Worm (Caenorhabditis elegans): ENCODE results near the gene Y38F2AR.3.
A peak's percentile ranks its signal among the peaks of the same experiment; 100 is the strongest.

The Y38F2AR.3 gene

DNA sequence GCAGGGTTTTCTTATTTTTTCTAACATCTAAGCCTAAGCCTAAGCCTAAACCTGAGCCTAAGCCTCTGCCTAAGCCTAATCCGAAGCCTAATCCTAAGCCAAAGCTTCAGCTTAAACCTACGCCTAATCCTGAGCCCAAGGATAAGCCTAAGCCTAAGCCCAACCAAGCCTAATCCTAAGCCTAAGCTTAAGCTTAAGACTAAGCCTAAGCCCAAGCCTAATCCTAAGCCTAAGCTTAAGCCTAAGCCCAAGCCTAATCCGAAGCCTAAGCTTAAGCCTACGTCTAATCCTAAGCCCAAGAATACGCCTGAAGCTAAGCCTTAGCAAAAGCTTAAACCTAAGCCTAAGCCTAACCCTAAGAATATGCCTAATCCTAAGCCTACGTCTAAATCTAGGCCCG is 19.6 kb downstream of the Y38F2AR.3 start:
- no peak for TF ChIP-seq gmeb-1 (tag; optimal IDR thresholded peaks at IDR 0.05)
- TF ChIP-seq lin-11 (tag; optimal IDR thresholded peaks at IDR 0.05): no peak
- no peak for TF ChIP-seq mab-5 (tag; optimal IDR thresholded peaks at IDR 0.05)
- no peak for TF ChIP-seq unc-39 (tag; optimal IDR thresholded peaks at IDR 0.05)
- TF ChIP-seq mdl-1 (tag; optimal IDR thresholded peaks at IDR 0.05): no peak
- TF ChIP-seq nhr-21 (tag; optimal IDR thresholded peaks at IDR 0.05): no peak
- TF ChIP-seq F13H6.1 (tag; optimal IDR thresholded peaks at IDR 0.05): no peak
- no peak for TF ChIP-seq elt-1 (tag; optimal IDR thresholded peaks at IDR 0.05)
- no peak for TF ChIP-seq blmp-1 (tag; optimal IDR thresholded peaks at IDR 0.05; ENCODE audit: insufficient read depth)
- TF ChIP-seq ZK546.5 (tag; optimal IDR thresholded peaks at IDR 0.05): no peak
- no peak for TF ChIP-seq nhr-6 (tag; optimal IDR thresholded peaks at IDR 0.05)
- no peak for TF ChIP-seq ama-1 (optimal IDR thresholded peaks at IDR 0.05)
- no peak for TF ChIP-seq nhr-11 (tag; optimal IDR thresholded peaks at IDR 0.05)
- TF ChIP-seq lsy-2 (tag; optimal IDR thresholded peaks at IDR 0.05): no peak
- no peak for TF ChIP-seq nhr-12 (tag; optimal IDR thresholded peaks at IDR 0.05)
- TF ChIP-seq unc-62 (GFP tag; optimal IDR thresholded peaks at IDR 0.05): no peak
- TF ChIP-seq snpc-4 (tag; optimal IDR thresholded peaks at IDR 0.05): no peak
- TF ChIP-seq nhr-237 (tag; optimal IDR thresholded peaks at IDR 0.05): no peak

DNA sequence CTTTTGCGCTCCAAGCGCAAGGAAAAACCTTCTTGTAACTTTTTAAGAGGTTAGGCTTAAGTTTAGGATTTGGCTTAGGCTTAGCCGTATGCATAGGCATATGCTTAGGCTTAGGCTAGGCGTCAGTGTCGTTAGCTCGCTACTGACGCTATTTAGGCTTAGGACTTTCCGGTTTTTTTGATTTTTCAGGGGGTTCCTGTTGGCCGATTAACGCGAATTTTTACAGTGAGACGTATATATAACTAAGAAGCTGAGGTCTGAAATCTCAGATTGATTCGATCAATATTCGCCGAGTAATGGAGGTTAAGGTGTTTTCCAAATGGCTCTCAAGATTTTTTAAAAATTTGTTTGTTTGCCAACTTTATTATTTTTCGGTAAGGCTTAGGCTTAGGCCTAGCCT is 23.9 kb downstream of the Y38F2AR.3 start:
- TF ChIP-seq alr-1 (tag; optimal IDR thresholded peaks at IDR 0.05) (no peak), sem-4 (tag; optimal IDR thresholded peaks at IDR 0.05) (no peak), C34F6.9 (tag; optimal IDR thresholded peaks at IDR 0.05) (no peak), unc-55 (GFP tag; optimal IDR thresholded peaks at IDR 0.05) (no peak), fos-1 (tag; optimal IDR thresholded peaks at IDR 0.05) (no peak), nhr-11 (tag; optimal IDR thresholded peaks at IDR 0.05) (no peak), ztf-4 (tag; optimal IDR thresholded peaks at IDR 0.05) (no peak), R02D3.7 (tag; optimal IDR thresholded peaks at IDR 0.05) (no peak), nhr-23 (tag; optimal IDR thresholded peaks at IDR 0.05) (no peak), nhr-6 (tag; optimal IDR thresholded peaks at IDR 0.05) (no peak), ama-1 (optimal IDR thresholded peaks at IDR 0.05) (no peak), lin-39 (tag; optimal IDR thresholded peaks at IDR 0.05) (no peak), elt-1 (tag; optimal IDR thresholded peaks at IDR 0.05) (no peak), nhr-237 (tag; optimal IDR thresholded peaks at IDR 0.05) (no peak), nhr-12 (tag; optimal IDR thresholded peaks at IDR 0.05) (no peak), snpc-4 (tag; optimal IDR thresholded peaks at IDR 0.05) (no peak)

DNA sequence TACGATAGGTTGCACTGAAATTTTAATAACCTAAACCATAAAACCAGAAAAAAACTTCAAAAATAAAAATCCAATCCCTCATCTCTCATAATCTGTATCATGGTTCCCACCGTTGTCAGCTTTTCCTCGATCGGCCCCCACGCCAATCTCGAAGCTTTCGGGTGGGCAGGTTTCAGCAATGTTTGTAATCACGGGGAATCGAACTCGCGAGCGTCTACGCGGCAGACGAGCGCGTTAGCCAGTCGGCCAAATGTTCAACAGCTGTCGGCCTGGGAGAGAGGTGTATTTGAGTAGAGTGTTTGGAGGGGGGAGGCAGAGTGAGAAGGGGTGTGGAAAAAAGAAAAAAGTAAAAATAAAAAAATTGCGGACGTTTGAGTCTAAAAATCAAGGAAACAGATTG is 24.6 kb downstream of the Y38F2AR.3 start:
- TF ChIP-seq sma-9 (GFP tag; optimal IDR thresholded peaks at IDR 0.05): peak; percentile 74
- no peak for TF ChIP-seq sma-9 (tag; optimal IDR thresholded peaks at IDR 0.05)
- peak; percentile 78 for TF ChIP-seq F13H6.1 (tag; optimal IDR thresholded peaks at IDR 0.05)
- TF ChIP-seq ztf-4 (tag; optimal IDR thresholded peaks at IDR 0.05): peak; percentile 58
- peak; percentile 7 for TF ChIP-seq snpc-4 (tag; optimal IDR thresholded peaks at IDR 0.05)
- TF ChIP-seq zag-1 (tag; optimal IDR thresholded peaks at IDR 0.05): peak; percentile 46
- TF ChIP-seq unc-55 (GFP tag; optimal IDR thresholded peaks at IDR 0.05): peak; percentile 94
- TF ChIP-seq fos-1 (tag; optimal IDR thresholded peaks at IDR 0.05): peak; percentile 80
- TF ChIP-seq nhr-12 (tag; optimal IDR thresholded peaks at IDR 0.05): no peak
- peak; percentile 29 for TF ChIP-seq sem-4 (tag; optimal IDR thresholded peaks at IDR 0.05)
- peak; percentile 32 for TF ChIP-seq egl-27 (tag; optimal IDR thresholded peaks at IDR 0.05)
- no peak for TF ChIP-seq ama-1 (optimal IDR thresholded peaks at IDR 0.05)
- TF ChIP-seq C34F6.9 (tag; optimal IDR thresholded peaks at IDR 0.05): peak; percentile 84
- TF ChIP-seq nhr-11 (tag; optimal IDR thresholded peaks at IDR 0.05): no peak
- TF ChIP-seq crh-2 (tag; optimal IDR thresholded peaks at IDR 0.05): peak; percentile 88
- TF ChIP-seq lsy-2 (tag; optimal IDR thresholded peaks at IDR 0.05): peak; percentile 70 to 80
- no peak for TF ChIP-seq nhr-10 (tag; optimal IDR thresholded peaks at IDR 0.05)
- peak; percentile 73 for TF ChIP-seq sma-3 (GFP tag; optimal IDR thresholded peaks at IDR 0.05)
- TF ChIP-seq blmp-1 (tag; optimal IDR thresholded peaks at IDR 0.05; ENCODE audit: insufficient read depth): peak; percentile 25
- TF ChIP-seq ceh-82 (tag; optimal IDR thresholded peaks at IDR 0.05): peak; percentile 45
- TF ChIP-seq unc-62 (GFP tag; optimal IDR thresholded peaks at IDR 0.05): no peak
- TF ChIP-seq ztf-1 (GFP tag; conservative IDR thresholded peaks at IDR 0.05): no peak
- TF ChIP-seq skn-1 (tag; optimal IDR thresholded peaks at IDR 0.05): no peak
- TF ChIP-seq mbf-1 (tag; optimal IDR thresholded peaks at IDR 0.05): no peak
- TF ChIP-seq elt-3 (tag; optimal IDR thresholded peaks at IDR 0.05): no peak
- TF ChIP-seq ZK546.5 (tag; optimal IDR thresholded peaks at IDR 0.05): no peak
- no peak for TF ChIP-seq unc-39 (tag; optimal IDR thresholded peaks at IDR 0.05)
- no peak for TF ChIP-seq alr-1 (tag; optimal IDR thresholded peaks at IDR 0.05)
- TF ChIP-seq gmeb-1 (tag; optimal IDR thresholded peaks at IDR 0.05): peak; percentile 85
- peak; percentile 93 for TF ChIP-seq lin-13 (GFP tag; optimal IDR thresholded peaks at IDR 0.05)
- TF ChIP-seq aly-2 (tag; optimal IDR thresholded peaks at IDR 0.05): no peak
- no peak for TF ChIP-seq dmd-4 (tag; optimal IDR thresholded peaks at IDR 0.05)
- TF ChIP-seq ztf-11 (tag; optimal IDR thresholded peaks at IDR 0.05): peak; percentile 28
- TF ChIP-seq nhr-77 (tag; optimal IDR thresholded peaks at IDR 0.05): no peak
- TF ChIP-seq nhr-6 (tag; optimal IDR thresholded peaks at IDR 0.05): peak; percentile 36
- no peak for TF ChIP-seq lin-39 (tag; optimal IDR thresholded peaks at IDR 0.05)
- no peak for TF ChIP-seq elt-1 (tag; optimal IDR thresholded peaks at IDR 0.05)
- peak; percentile 52 for TF ChIP-seq ceh-16 (tag; optimal IDR thresholded peaks at IDR 0.05)
- no peak for TF ChIP-seq nhr-23 (tag; optimal IDR thresholded peaks at IDR 0.05)
- peak; percentile 86 for TF ChIP-seq nhr-129 (tag; optimal IDR thresholded peaks at IDR 0.05)
- peak; percentile 65 for TF ChIP-seq lin-11 (tag; optimal IDR thresholded peaks at IDR 0.05)
- TF ChIP-seq nhr-21 (tag; optimal IDR thresholded peaks at IDR 0.05): peak; percentile 59
- no peak for TF ChIP-seq R02D3.7 (tag; optimal IDR thresholded peaks at IDR 0.05)
- TF ChIP-seq Y55F3AM.14 (GFP tag; optimal IDR thresholded peaks at IDR 0.05): peak; percentile 80
